Fruit fly (Drosophila melanogaster) whole organism, embryonic: ENCODE data around the gene spz3.

Source experiments
- Atf-2 ChIP-seq: fragments of 200-800 bp; sonication (Bioruptor generic); optimal IDR thresholded peaks from 2 replicates; lab custom pipeline; 2016; ENCODE audit warnings: missing biosample characterization, missing genetic modification characterization
- Blimp-1 ChIP-seq: fragments of 200-800 bp; sonication (Bioruptor generic); optimal IDR thresholded peaks from 3 replicates; lab custom pipeline; 2018; ENCODE audit warnings: missing biosample characterization, missing genetic modification characterization, mild to moderate bottlenecking, moderate library complexity, missing genetic modification reagents
- CG12769 ChIP-seq: fragments of 200-800 bp; sonication (Bioruptor generic); optimal IDR thresholded peaks from 2 replicates; lab custom pipeline; 2019; ENCODE audit warnings: missing biosample characterization, mild to moderate bottlenecking, missing genetic modification characterization, moderate library complexity
- CG13624 ChIP-seq: fragments of 200-800 bp; sonication (Bioruptor generic); optimal IDR thresholded peaks from 2 replicates; lab custom pipeline; 2016; ENCODE audit warnings: missing biosample characterization, missing genetic modification characterization
- CG17186 ChIP-seq: fragments of 200-800 bp; sonication (Bioruptor generic); optimal IDR thresholded peaks from 3 replicates; lab custom pipeline; 2017; ENCODE audit warnings: missing biosample characterization, missing genetic modification reagents, missing genetic modification characterization
- CG17568 ChIP-seq: fragments of 200-800 bp; sonication (Bioruptor generic); optimal IDR thresholded peaks from 2 replicates; lab custom pipeline; 2018; ENCODE audit warnings: missing biosample characterization, mild to moderate bottlenecking, missing genetic modification characterization, moderate library complexity
- CG31224 ChIP-seq: fragments of 200-800 bp; sonication (Bioruptor generic); IDR thresholded peaks from 2 replicates; pipeline ENCODE4 v1.3.6; 2022; ENCODE audit warnings: missing biosample characterization, missing genetic modification characterization
- CG31365 ChIP-seq: fragments of 200-800 bp; sonication (Bioruptor generic); optimal IDR thresholded peaks from 2 replicates; lab custom pipeline; 2018; ENCODE audit warnings: missing biosample characterization, mild to moderate bottlenecking, missing genetic modification characterization
- CG3163 ChIP-seq: fragments of 200-800 bp; sonication (Bioruptor generic); optimal IDR thresholded peaks from 3 replicates; lab custom pipeline; 2016; ENCODE audit warnings: missing biosample characterization, missing genetic modification characterization
- CG33557 ChIP-seq: fragments of 200-800 bp; sonication (Bioruptor generic); optimal IDR thresholded peaks from 2 replicates; lab custom pipeline; 2019; ENCODE audit warnings: missing biosample characterization, mild to moderate bottlenecking, missing genetic modification characterization, moderate library complexity
- CG34224 ChIP-seq: fragments of 200-800 bp; sonication (Bioruptor generic); IDR thresholded peaks from 3 replicates; pipeline ENCODE4 v1.3.6; 2022; ENCODE audit warnings: missing biosample characterization, missing genetic modification characterization; ENCODE audit not compliant: partially characterized antibody
- CG43689 ChIP-seq: fragments of 200-800 bp; sonication (Bioruptor generic); IDR thresholded peaks from 2 replicates; pipeline ENCODE4 v1.3.6; 2022; ENCODE audit warnings: missing biosample characterization, missing genetic modification characterization
- CG6254 ChIP-seq: fragments of 200-800 bp; sonication (Bioruptor generic); optimal IDR thresholded peaks from 3 replicates; lab custom pipeline; 2017; ENCODE audit warnings: mild to moderate bottlenecking, missing biosample characterization, missing genetic modification reagents, missing genetic modification characterization
- CG6689 ChIP-seq: fragments of 200-800 bp; sonication (Bioruptor generic); IDR thresholded peaks from 2 replicates; pipeline ENCODE4 v1.3.6; 2022; ENCODE audit warnings: missing biosample characterization, missing genetic modification characterization
- CG7963 ChIP-seq: fragments of 200-800 bp; sonication (Bioruptor generic); IDR thresholded peaks from 3 replicates; pipeline ENCODE4 v1.3.6; 2022; ENCODE audit warnings: missing biosample characterization, missing genetic modification characterization; ENCODE audit not compliant: partially characterized antibody
- CG8281 ChIP-seq: fragments of 200-800 bp; sonication (Bioruptor generic); optimal IDR thresholded peaks from 2 replicates; lab custom pipeline; 2018; ENCODE audit warnings: missing biosample characterization, mild to moderate bottlenecking, missing genetic modification characterization, moderate library complexity
- CG8924 ChIP-seq: fragments of 200-800 bp; optimal IDR thresholded peaks from 3 replicates; lab custom pipeline; 2019; ENCODE audit warnings: missing biosample characterization, mild to moderate bottlenecking, missing genetic modification characterization, moderate library complexity
- CG8944 ChIP-seq: fragments of 200-800 bp; sonication (Bioruptor generic); optimal IDR thresholded peaks from 3 replicates; lab custom pipeline; 2016; ENCODE audit warnings: missing biosample characterization, missing genetic modification characterization
- Ets97D ChIP-seq: fragments of 200-800 bp; sonication (Bioruptor generic); optimal IDR thresholded peaks from 3 replicates; lab custom pipeline; 2016; ENCODE audit warnings: missing biosample characterization, missing genetic modification characterization
- HLHmδ ChIP-seq: fragments of 200-800 bp; sonication (Bioruptor generic); optimal IDR thresholded peaks from 2 replicates; lab custom pipeline; 2018; ENCODE audit warnings: missing biosample characterization, mild to moderate bottlenecking, missing genetic modification characterization, moderate library complexity
- Hr78 ChIP-seq, 2 experiments: fragments of 200-800 bp in 1 of 2; fragments of >200 bp in 1 of 2; sonication (Bioruptor generic) in 1 of 2; optimal IDR thresholded peaks; 2 replicates each; lab custom pipeline; 2017 to 2019; ENCODE audit warnings: missing biosample characterization in 2 of 2, missing genetic modification characterization in 2 of 2, mild to moderate bottlenecking in 1 of 2, moderate library complexity in 1 of 2
- Med ChIP-seq: fragments of 200-800 bp; sonication (Bioruptor generic); peaks from one replicate; lab custom pipeline; 2016; ENCODE audit warnings: missing biosample characterization, missing genetic modification characterization, mild to moderate bottlenecking, inconsistent platforms, moderate library complexity
- Opbp ChIP-seq: fragments of 200-800 bp; sonication (Bioruptor generic); IDR thresholded peaks from 3 replicates; pipeline ENCODE4 v1.3.6; 2022; ENCODE audit warnings: missing biosample characterization, missing genetic modification characterization; ENCODE audit not compliant: partially characterized antibody
- Sox100B ChIP-seq: fragments of 200-800 bp; sonication (Bioruptor generic); optimal IDR thresholded peaks from 3 replicates; lab custom pipeline; 2018; ENCODE audit warnings: missing biosample characterization, mild to moderate bottlenecking, missing genetic modification characterization
- Sox102F ChIP-seq: fragments of 200-800 bp; sonication (Bioruptor generic); optimal IDR thresholded peaks from 2 replicates; lab custom pipeline; 2018; ENCODE audit warnings: missing biosample characterization, mild to moderate bottlenecking, missing genetic modification characterization, moderate library complexity
- Sry-δ ChIP-seq: fragments of 200-800 bp; sonication (Bioruptor generic); optimal IDR thresholded peaks from 2 replicates; lab custom pipeline; 2016; ENCODE audit warnings: missing biosample characterization, missing genetic modification characterization
- Ssrp ChIP-seq: fragments of 200-800 bp; sonication (Bioruptor generic); optimal IDR thresholded peaks from 2 replicates; lab custom pipeline; 2018; ENCODE audit warnings: missing biosample characterization, mild to moderate bottlenecking, missing genetic modification characterization, moderate library complexity
- Trl ChIP-seq, 3 experiments: fragments of >200 bp in 2 of 3; fragments of 200-800 bp in 1 of 3; sonication (Bioruptor generic) in 1 of 3; optimal IDR thresholded peaks; 2 replicates in 1 of 3; 3 replicates in 2 of 3; lab custom pipeline; 2016 to 2017; ENCODE audit warnings: missing biosample characterization in 1 of 3, missing genetic modification characterization in 1 of 3
- chinmo ChIP-seq: fragments of 200-800 bp; sonication (Bioruptor generic); IDR thresholded peaks from 4 replicates; pipeline ENCODE4 v1.3.6; 2022; ENCODE audit warnings: missing biosample characterization, missing genetic modification characterization; ENCODE audit not compliant: partially characterized antibody
- crol ChIP-seq: fragments of 200-800 bp; sonication (Bioruptor generic); IDR thresholded peaks from 2 replicates; pipeline ENCODE4 v1.3.6; 2022; ENCODE audit warnings: missing biosample characterization, missing genetic modification characterization
- fd3F ChIP-seq: fragments of 200-800 bp; sonication (Bioruptor generic); optimal IDR thresholded peaks from 2 replicates; lab custom pipeline; 2018; ENCODE audit warnings: missing biosample characterization, mild to moderate bottlenecking, missing genetic modification characterization, moderate library complexity
- gsb-n ChIP-seq: fragments of 200-800 bp; sonication (Bioruptor generic); optimal IDR thresholded peaks from 3 replicates; lab custom pipeline; 2018; ENCODE audit warnings: missing biosample characterization, mild to moderate bottlenecking, missing genetic modification characterization
- hth ChIP-seq: fragments of >200 bp; optimal IDR thresholded peaks from 2 replicates; lab custom pipeline; 2017; ENCODE audit warnings: inconsistent platforms
- kni ChIP-seq: fragments of 200-800 bp; sonication (Bioruptor generic); optimal IDR thresholded peaks from 3 replicates; lab custom pipeline; 2017; ENCODE audit warnings: mild to moderate bottlenecking, missing biosample characterization, missing genetic modification reagents, missing genetic modification characterization
- nom ChIP-seq: fragments of 200-800 bp; sonication (Bioruptor generic); optimal IDR thresholded peaks from 2 replicates; lab custom pipeline; 2017; ENCODE audit warnings: missing biosample characterization, missing genetic modification characterization, mild to moderate bottlenecking, moderate library complexity, missing genetic modification reagents
- oc ChIP-seq: fragments of 200-800 bp; sonication (Bioruptor generic); optimal IDR thresholded peaks from 2 replicates; lab custom pipeline; 2018; ENCODE audit warnings: missing biosample characterization, mild to moderate bottlenecking, missing genetic modification characterization, moderate library complexity
- pfk ChIP-seq: fragments of 200-800 bp; sonication (Bioruptor generic); optimal IDR thresholded peaks from 2 replicates; lab custom pipeline; 2018; ENCODE audit warnings: missing biosample characterization, mild to moderate bottlenecking, missing genetic modification characterization, moderate library complexity
- scrt ChIP-seq: fragments of 200-800 bp; sonication (Bioruptor generic); optimal IDR thresholded peaks from 2 replicates; lab custom pipeline; 2018; ENCODE audit warnings: missing biosample characterization, mild to moderate bottlenecking, missing genetic modification characterization, moderate library complexity
- sna ChIP-seq: fragments of 200-800 bp; sonication (Bioruptor generic); IDR thresholded peaks from 2 replicates; pipeline ENCODE4 v1.3.6; 2022; ENCODE audit warnings: missing biosample characterization, missing genetic modification characterization; ENCODE audit not compliant: partially characterized antibody
- tin ChIP-seq: fragments of 200-800 bp; sonication (Bioruptor generic); optimal IDR thresholded peaks from 3 replicates; lab custom pipeline; 2016; ENCODE audit warnings: missing biosample characterization, missing genetic modification characterization

Gene spz3

dm6 chr2L:7885271-7885670, 5.9 kb upstream of the spz3 start, which contains the start of the genes SmE and CG34132 (continued):
- TF ChIP-seq nom (GFP tag; lab: Kevin White, UChicago) (no peak), Sry-δ (peak; percentile 79), Opbp (GFP tag; lab: Robert Waterston, UW) (peak; percentile 98), Ets97D (GFP tag; lab: Kevin White, UChicago) (peak; percentile 26), CG8944 (GFP tag; lab: Kevin White, UChicago) (no peak), sna (peak; percentile 86), CG8924 (no peak)

- TF ChIP-seq tin (GFP tag; lab: Kevin White, UChicago) (no peak), HLHmδ (GFP tag; lab: Kevin White, UChicago) (peak; percentile 0), CG17186 (GFP tag; lab: Kevin White, UChicago) (no peak), gsb-n (tag; lab: Kevin White, UChicago) (peak; percentile 63), chinmo (GFP tag; lab: Robert Waterston, UW) (peak; percentile 80; the same call in 2 of the 4 replicates), CG12769 (tag; lab: Kevin White, UChicago) (peak; percentile 71), crol (GFP tag; lab: Robert Waterston, UW) (0 out of 2 replicates have a peak, but pooled peaks have one; percentile 17), oc (tag; lab: Kevin White, UChicago) (peak; percentile 47), CG6689 (GFP tag; lab: Robert Waterston, UW) (no peak), CG13624 (GFP tag; lab: Kevin White, UChicago) (no peak), CG34224 (GFP tag; lab: Robert Waterston, UW) (peak; percentile 19; the same call in 1 of the 3 replicates), Trl (optimal IDR thresholded peaks at IDR 0.05; lab: Kevin White, UChicago) (peak; percentile 42 to 51), Trl (GFP tag; optimal IDR thresholded peaks at IDR 0.05; lab: Kevin White, UChicago) (no peak), Sox100B (GFP tag; lab: Kevin White, UChicago) (no peak), CG31365 (tag; lab: Kevin White, UChicago) (no peak), CG3163 (peak; percentile 84), nom (GFP tag; lab: Kevin White, UChicago) (peak; percentile 69), Blimp-1 (GFP tag; lab: Kevin White, UChicago) (peak; percentile 98), CG8281 (no peak), Med (GFP tag; lab: Kevin White, UChicago) (peak; percentile 10), CG43689 (GFP tag; lab: Robert Waterston, UW) (no peak), scrt (no peak), CG17568 (GFP tag; lab: Kevin White, UChicago) (no peak), kni (peak; percentile 1), pfk (GFP tag; lab: Kevin White, UChicago) (no peak), CG33557 (GFP tag; lab: Kevin White, UChicago) (no peak), Hr78 (GFP tag; optimal IDR thresholded peaks at IDR 0.05; lab: Kevin White, UChicago) (peak in 1 of 2 experiments; percentile 36)
- TF ChIP-seq, all 482 proteins: peak for 14
Observed at dm6 chr2L:7880458-7880857, 1.1 kb upstream of the spz3 start.

- TF ChIP-seq Ssrp = no peak
- no peak for TF ChIP-seq CG7963 (GFP tag; lab: Robert Waterston, UW)
- TF ChIP-seq Sox102F (GFP tag; lab: Kevin White, UChicago) = no peak
- TF ChIP-seq CG6254 = no peak
- no peak for TF ChIP-seq hth
- TF ChIP-seq Atf-2 (GFP tag; lab: Kevin White, UChicago) = no peak
- no peak for TF ChIP-seq CG31224 (GFP tag; lab: Robert Waterston, UW)
- TF ChIP-seq fd3F (GFP tag; lab: Kevin White, UChicago) = no peak
- TF ChIP-seq, all 482 proteins: peak for 0
Observed at dm6 chr2L:7878372-7878771, 980 bp downstream of the spz3 start.
